Worm (Caenorhabditis elegans) whole organism, young adult: Measurements from ENCODE around the gene D2096.11.

Experiments
- B0019.2 ChIP-seq: fragments of 200-800 bp; sonication (Bioruptor generic); conservative IDR thresholded peaks from 2 replicates; pipeline ENCODE4 v1.3.6; 2022; ENCODE audit warnings: missing genetic modification reagents, missing genetic modification characterization, missing compliant biosample characterization
- B0336.3 ChIP-seq: fragments of 200-800 bp; sonication (Bioruptor generic); IDR thresholded peaks from 2 replicates; pipeline ENCODE4 v1.3.6; 2022; ENCODE audit warnings: missing genetic modification characterization, missing compliant biosample characterization
- C06A6.2 ChIP-seq: fragments of 200-800 bp; sonication (Bioruptor generic); conservative IDR thresholded peaks from 2 replicates; pipeline ENCODE4 v1.3.6; 2022; ENCODE audit warnings: missing genetic modification characterization, missing compliant biosample characterization
- F23B12.7 ChIP-seq: sonication (generic microtip); optimal IDR thresholded peaks from 2 replicates; lab custom pipeline; 2017; ENCODE audit warnings: missing genetic modification characterization, mild to moderate bottlenecking, missing compliant biosample characterization, antibody characterized with exemption, moderate library complexity; ENCODE audit not compliant: insufficient read depth
- F33H1.4 ChIP-seq: fragments of 200-800 bp; sonication (Bioruptor generic); IDR thresholded peaks from 2 replicates; pipeline ENCODE4 v1.3.6; 2022; ENCODE audit warnings: missing genetic modification reagents, missing genetic modification characterization, missing compliant biosample characterization
- F37B4.10 ChIP-seq: fragments of 200-800 bp; sonication (Bioruptor generic); IDR thresholded peaks from 2 replicates; pipeline ENCODE4 v1.3.6; 2022; ENCODE audit warnings: missing genetic modification characterization, missing compliant biosample characterization
- F39B2.1 ChIP-seq: fragments of 200-800 bp; sonication (Bioruptor generic); IDR thresholded peaks from 2 replicates; pipeline ENCODE4 v1.3.6; 2022; ENCODE audit warnings: missing genetic modification reagents, missing genetic modification characterization, missing compliant biosample characterization
- T07F8.4 ChIP-seq: sonication (generic microtip); optimal IDR thresholded peaks from 2 replicates; lab custom pipeline; 2016; ENCODE audit warnings: mild to moderate bottlenecking, missing genetic modification characterization, moderate library complexity, missing compliant biosample characterization
- Y56A3A.18 ChIP-seq: fragments of 200-800 bp; sonication (Bioruptor generic); IDR thresholded peaks from 2 replicates; pipeline ENCODE4 v1.3.6; 2022; ENCODE audit warnings: missing genetic modification reagents, missing genetic modification characterization, missing compliant biosample characterization
- Y95B8A.8 ChIP-seq: fragments of 200-800 bp; sonication (Bioruptor generic); IDR thresholded peaks from 2 replicates; pipeline ENCODE4 v1.3.6; 2022; ENCODE audit warnings: missing genetic modification reagents, missing genetic modification characterization, missing compliant biosample characterization
- aptf-2 ChIP-seq: fragments of 200-800 bp; sonication (Bioruptor generic); conservative IDR thresholded peaks from 2 replicates; pipeline ENCODE4 v1.3.6; 2022; ENCODE audit warnings: missing genetic modification reagents, missing genetic modification characterization, missing compliant biosample characterization
- bed-1 ChIP-seq: fragments of 200-800 bp; sonication (Bioruptor generic); IDR thresholded peaks from 2 replicates; pipeline ENCODE4 v1.3.6; 2022; ENCODE audit warnings: missing genetic modification reagents, missing genetic modification characterization, missing compliant biosample characterization
- ceh-58 ChIP-seq: fragments of 200-800 bp; sonication (Bioruptor generic); IDR thresholded peaks from 2 replicates; pipeline ENCODE4 v1.3.6; 2022; ENCODE audit warnings: missing genetic modification characterization, missing compliant biosample characterization
- egl-18 ChIP-seq: fragments of 200-800 bp; sonication (Bioruptor generic); IDR thresholded peaks from 2 replicates; pipeline ENCODE4 v1.3.6; 2022; ENCODE audit warnings: missing genetic modification reagents, missing genetic modification characterization, missing compliant biosample characterization
- egrh-3 ChIP-seq: fragments of 200-800 bp; sonication (Bioruptor generic); IDR thresholded peaks from 2 replicates; pipeline ENCODE4 v1.3.6; 2022; ENCODE audit warnings: missing genetic modification reagents, missing genetic modification characterization, missing compliant biosample characterization
- gei-17 ChIP-seq: fragments of 200-800 bp; sonication (Bioruptor generic); optimal IDR thresholded peaks from 2 replicates; lab custom pipeline; 2018; ENCODE audit warnings: mild to moderate bottlenecking, missing genetic modification characterization, missing compliant biosample characterization
- hlh-12 ChIP-seq: sonication (generic microtip); optimal IDR thresholded peaks from 2 replicates; lab custom pipeline; 2016; ENCODE audit warnings: missing genetic modification characterization, missing compliant biosample characterization
- hlh-26 ChIP-seq: fragments of 200-800 bp; sonication (Bioruptor generic); conservative IDR thresholded peaks from 2 replicates; pipeline ENCODE4 v1.3.6; 2022; ENCODE audit warnings: missing genetic modification reagents, missing genetic modification characterization, missing compliant biosample characterization
- hmg-1.2 ChIP-seq: fragments of 200-800 bp; sonication (Bioruptor generic); IDR thresholded peaks from 2 replicates; pipeline ENCODE4 v1.3.6; 2022; ENCODE audit warnings: missing genetic modification reagents, missing genetic modification characterization, missing compliant biosample characterization
- lag-1 ChIP-seq: fragments of 200-800 bp; sonication (Bioruptor generic); IDR thresholded peaks from 2 replicates; pipeline ENCODE4 v1.3.6; 2022; ENCODE audit warnings: missing genetic modification reagents, missing genetic modification characterization, missing compliant biosample characterization
- let-526 ChIP-seq: fragments of 200-800 bp; sonication (Bioruptor generic); IDR thresholded peaks from 2 replicates; pipeline ENCODE4 v1.3.6; 2022; ENCODE audit warnings: missing genetic modification reagents, missing genetic modification characterization, missing compliant biosample characterization
- let-607 ChIP-seq, 2 experiments: fragments of 200-800 bp in 1 of 2; sonication (Bioruptor generic) in 1 of 2; sonication (generic microtip) in 1 of 2; optimal IDR thresholded peaks; 2 replicates each; lab custom pipeline; 2016 to 2018; ENCODE audit warnings: mild to moderate bottlenecking in 2 of 2, missing compliant biosample characterization in 2 of 2, missing genetic modification characterization in 2 of 2, moderate library complexity in 2 of 2, missing genotype in 1 of 2
- lin-35 ChIP-seq, 3 experiments: fragments of 150-350 bp in 2 of 3; sonication (generic microtip) in 1 of 3; optimal IDR thresholded peaks; 2 replicates each; lab custom pipeline; 2014 to 2018; ENCODE audit warnings: missing biosample characterization in 3 of 3, missing genetic modification characterization in 3 of 3, missing genetic modification reagents in 3 of 3
- lsl-1 ChIP-seq: fragments of 200-800 bp; sonication (Bioruptor generic); optimal IDR thresholded peaks from 2 replicates; lab custom pipeline; 2018; ENCODE audit warnings: mild to moderate bottlenecking, missing genetic modification characterization, moderate library complexity, missing compliant biosample characterization
- mcd-1 ChIP-seq: fragments of 200-800 bp; sonication (Bioruptor generic); IDR thresholded peaks from 2 replicates; pipeline ENCODE4 v1.3.6; 2022; ENCODE audit warnings: missing genetic modification reagents, missing genetic modification characterization, missing compliant biosample characterization
- nfya-1 ChIP-seq: sonication (generic microtip); optimal IDR thresholded peaks from 2 replicates; lab custom pipeline; 2017; ENCODE audit warnings: antibody characterized with exemption, missing compliant biosample characterization, missing genetic modification characterization, borderline replicate concordance; ENCODE audit not compliant: insufficient read depth
- nfyb-1 ChIP-seq: fragments of 200-800 bp; sonication (Bioruptor generic); IDR thresholded peaks from 2 replicates; pipeline ENCODE4 v1.3.6; 2022; ENCODE audit warnings: missing genetic modification reagents, missing genetic modification characterization, missing compliant biosample characterization
- nhr-27 ChIP-seq: fragments of 200-800 bp; sonication (Bioruptor generic); optimal IDR thresholded peaks from 2 replicates; lab custom pipeline; 2018; ENCODE audit warnings: mild to moderate bottlenecking, missing genetic modification characterization, moderate library complexity, missing compliant biosample characterization
- nhr-80 ChIP-seq: sonication (generic microtip); optimal IDR thresholded peaks from 2 replicates; lab custom pipeline; 2016; ENCODE audit warnings: missing genetic modification characterization, missing compliant biosample characterization
- pbrm-1 ChIP-seq: fragments of 200-800 bp; sonication (Bioruptor generic); IDR thresholded peaks from 2 replicates; pipeline ENCODE4 v1.3.6; 2022; ENCODE audit warnings: missing genetic modification reagents, missing genetic modification characterization, missing compliant biosample characterization
- pha-4 ChIP-seq: fragments of 150-350 bp; sonication (generic microtip); optimal IDR thresholded peaks from 2 replicates; lab custom pipeline; 2014; ENCODE audit warnings: missing biosample characterization, missing genetic modification reagents, missing genetic modification characterization
- sdz-38 ChIP-seq: sonication (generic microtip); optimal IDR thresholded peaks from 2 replicates; lab custom pipeline; 2016; ENCODE audit warnings: missing genotype, missing genetic modification characterization, missing compliant biosample characterization
- snpc-1.1 ChIP-seq: sonication (generic microtip); optimal IDR thresholded peaks from 2 replicates; lab custom pipeline; 2017; ENCODE audit warnings: missing genetic modification characterization, mild to moderate bottlenecking, missing compliant biosample characterization, antibody characterized with exemption, moderate library complexity, missing genotype, missing genetic modification reagents; ENCODE audit not compliant: insufficient read depth
- snpc-1.3 ChIP-seq: sonication (generic microtip); optimal IDR thresholded peaks from 2 replicates; lab custom pipeline; 2017; ENCODE audit warnings: missing genetic modification characterization, mild to moderate bottlenecking, missing compliant biosample characterization, antibody characterized with exemption, moderate library complexity, missing genotype, missing genetic modification reagents; ENCODE audit not compliant: insufficient read depth
- snpc-3.4 ChIP-seq: sonication (generic microtip); optimal IDR thresholded peaks from 2 replicates; lab custom pipeline; 2017; ENCODE audit warnings: missing genetic modification characterization, mild to moderate bottlenecking, missing compliant biosample characterization, antibody characterized with exemption, moderate library complexity, missing genotype, missing genetic modification reagents
- tbx-9 ChIP-seq: sonication (generic microtip); optimal IDR thresholded peaks from 2 replicates; lab custom pipeline; 2016; ENCODE audit warnings: borderline replicate concordance, missing genetic modification characterization, inconsistent platforms, missing compliant biosample characterization
- unc-130 ChIP-seq: sonication (generic microtip); optimal IDR thresholded peaks from 2 replicates; lab custom pipeline; 2016; ENCODE audit warnings: missing genetic modification reagents, missing genetic modification characterization, missing compliant biosample characterization
- zim-3 ChIP-seq: sonication (generic microtip); optimal IDR thresholded peaks from 2 replicates; lab custom pipeline; 2017; ENCODE audit warnings: mild to moderate bottlenecking, missing genetic modification characterization, moderate library complexity, missing compliant biosample characterization
- ztf-26 ChIP-seq: sonication (generic microtip); optimal IDR thresholded peaks from 2 replicates; lab custom pipeline; 2017; ENCODE audit warnings: missing genetic modification characterization, missing compliant biosample characterization
- ztf-28 ChIP-seq: fragments of 200-800 bp; sonication (Bioruptor generic); IDR thresholded peaks from 2 replicates; pipeline ENCODE4 v1.3.6; 2022; ENCODE audit warnings: missing genetic modification reagents, missing genetic modification characterization, missing compliant biosample characterization

The D2096.11 gene

ce11 chrIV:8375381-8375780 lies 18.6 kb downstream of the D2096.11 start (continued):
- TF ChIP-seq F37B4.10 (no peak), hmg-1.2 (GFP tag; lab: Robert Waterston, UW) (peak; percentile 63), pbrm-1 (GFP tag; lab: Robert Waterston, UW) (peak; percentile 62; the same call in 1 of the 2 replicates), hlh-26 (GFP tag; lab: Robert Waterston, UW) (no peak), tbx-9 (no peak), lsl-1 (peak; percentile 44), zim-3 (tag; lab: Kevin White, UChicago) (peak; percentile 75), gei-17 (GFP tag; lab: Kevin White, UChicago) (no peak), nfya-1 (tag; lab: Kevin White, UChicago) (no peak), T07F8.4 (peak; percentile 76), F23B12.7 (tag; lab: Kevin White, UChicago) (peak; percentile 31), egl-18 (GFP tag; lab: Robert Waterston, UW) (no peak), ceh-58 (GFP tag; lab: Robert Waterston, UW) (0 out of 2 replicates have a peak, but pooled peaks have one; percentile 70), C06A6.2 (GFP tag; lab: Robert Waterston, UW) (no peak), let-607 (tag; optimal IDR thresholded peaks at IDR 0.05; lab: Kevin White, UChicago) (peak in 1 of 2 experiments; percentile 50), Y95B8A.8 (GFP tag; lab: Robert Waterston, UW) (peak; percentile 80), bed-1 (GFP tag; lab: Robert Waterston, UW) (no peak), sdz-38 (no peak), snpc-1.1 (tag; lab: Kevin White, UChicago) (peak; percentile 46), nhr-27 (peak; percentile 21), egrh-3 (GFP tag; lab: Robert Waterston, UW) (no peak), pha-4 (tag; lab: Kevin White, UChicago) (no peak), snpc-1.3 (tag; lab: Kevin White, UChicago) (peak; percentile 84), F33H1.4 (GFP tag; lab: Robert Waterston, UW) (peak; percentile 59), F39B2.1 (GFP tag; lab: Robert Waterston, UW) (no peak), snpc-3.4 (tag; lab: Kevin White, UChicago) (peak; percentile 82), ztf-28 (GFP tag; lab: Robert Waterston, UW) (no peak), lag-1 (no peak), unc-130 (GFP tag; lab: Kevin White, UChicago) (peak; percentile 85), aptf-2 (GFP tag; lab: Robert Waterston, UW) (no peak), let-526 (GFP tag; lab: Robert Waterston, UW) (no peak), B0019.2 (no peak; the same call in 1 of the 2 replicates), nhr-80 (tag; lab: Kevin White, UChicago) (peak; percentile 60), hlh-12 (tag; lab: Kevin White, UChicago) (peak; percentile 22), mcd-1 (peak; percentile 59; the same call in 1 of the 2 replicates)

ce11 chrIV:8369135-8369534 lies 24.9 kb downstream of the D2096.11 start, which contains the start of gene D2096.6:
D2096.6 (minus strand) TSS chrIV:8369235.
- no peak for TF ChIP-seq ztf-26
- no peak for TF ChIP-seq zim-3 (tag; lab: Kevin White, UChicago)
- TF ChIP-seq lin-35 (GFP tag; optimal IDR thresholded peaks at IDR 0.05; lab: Kevin White, UChicago), result no peak
- TF ChIP-seq ceh-58 (GFP tag; lab: Robert Waterston, UW), result no peak
- no peak for TF ChIP-seq Y56A3A.18 (GFP tag; lab: Robert Waterston, UW)
- TF ChIP-seq B0336.3, result no peak
- TF ChIP-seq nfyb-1 (GFP tag; lab: Robert Waterston, UW), result no peak
